Worm (Caenorhabditis elegans) whole organism, L3 larva: ENCODE data around the gene zip-3.

Experiments used
- ama-1 ChIP-seq: fragments of 150-350 bp; optimal IDR thresholded peaks from 2 replicates; lab custom pipeline; 2018
- ceh-16 ChIP-seq: sonication (generic microtip); optimal IDR thresholded peaks from 2 replicates; lab custom pipeline; 2017; ENCODE audit warnings: missing biosample characterization, missing genetic modification characterization
- elt-3 ChIP-seq, 3 experiments: fragments of 150-350 bp in 1 of 3; sonication (generic microtip) in 2 of 3; optimal IDR thresholded peaks; 2 replicates in 2 of 3; 4 replicates in 1 of 3; lab custom pipeline; 2014 to 2017; ENCODE audit warnings: missing biosample characterization in 3 of 3, missing genetic modification characterization in 3 of 3
- jun-1 ChIP-seq: fragments of 150-350 bp; optimal IDR thresholded peaks from 2 replicates; lab custom pipeline; 2014; ENCODE audit warnings: missing biosample characterization, missing genetic modification reagents, missing genetic modification characterization
- lin-39 ChIP-seq: fragments of 150-350 bp; optimal IDR thresholded peaks from 2 replicates; lab custom pipeline; 2018; ENCODE audit warnings: missing biosample characterization, missing genetic modification reagents, missing genetic modification characterization
- nhr-237 ChIP-seq: fragments of 150-350 bp; optimal IDR thresholded peaks from 2 replicates; lab custom pipeline; 2014; ENCODE audit warnings: missing biosample characterization, missing genetic modification characterization
- nhr-76 ChIP-seq: fragments of 150-350 bp; sonication (generic microtip); optimal IDR thresholded peaks from 5 replicates; lab custom pipeline; 2014; ENCODE audit warnings: missing biosample characterization, missing genetic modification characterization

- no peak for TF ChIP-seq elt-3 (tag; optimal IDR thresholded peaks at IDR 0.05; lab: Kevin White, UChicago)
- no peak for TF ChIP-seq nhr-76 (tag; lab: Kevin White, UChicago)
- TF ChIP-seq ceh-16 (tag; lab: Kevin White, UChicago) = no peak
- TF ChIP-seq lin-39 = no peak
- no peak for TF ChIP-seq ama-1 (lab: Kevin White, UChicago)
- peak; percentile 12 for TF ChIP-seq jun-1 (tag; lab: Kevin White, UChicago)
- no peak for TF ChIP-seq nhr-237
Measured at ce11 chrII:13954077-13954476, 3.2 kb downstream of the zip-3 start.
